Fruit fly (Drosophila melanogaster): ENCODE measurements around the gene Pect.

The Pect gene

dm6 chr2L:13205256-13205655 is 1.7 kb downstream of the Pect start (continued):
- no peak for TF ChIP-seq Nf-YB (GFP tag; optimal IDR thresholded peaks at IDR 0.05)
- no peak for TF ChIP-seq CG3995 (GFP tag; optimal IDR thresholded peaks at IDR 0.05)
- no peak for TF ChIP-seq gem (tag; optimal IDR thresholded peaks at IDR 0.05)
- TF ChIP-seq CG9609 (GFP tag; optimal IDR thresholded peaks at IDR 0.05) = no peak
- TF ChIP-seq CG6654 (GFP tag; optimal IDR thresholded peaks at IDR 0.05) = no peak
- no peak for TF ChIP-seq Sin3A (optimal IDR thresholded peaks at IDR 0.05)
- TF ChIP-seq CG11456 (GFP tag; IDR thresholded peaks at IDR 0.05) = no peak
- TF ChIP-seq CG30403 (GFP tag; optimal IDR thresholded peaks at IDR 0.05) = no peak
- TF ChIP-seq dimm (GFP tag; IDR thresholded peaks at IDR 0.05) = no peak
- no peak for TF ChIP-seq jumu (GFP tag; optimal IDR thresholded peaks at IDR 0.05)
- TF ChIP-seq cas (GFP tag; IDR thresholded peaks at IDR 0.05) = no peak
- TF ChIP-seq Sry-δ (GFP tag; optimal IDR thresholded peaks at IDR 0.05) = no peak
- TF ChIP-seq grn (GFP tag; optimal IDR thresholded peaks at IDR 0.05) = no peak
- peak; percentile 52 for TF ChIP-seq CG15514 (GFP tag; optimal IDR thresholded peaks at IDR 0.05)
- no peak for TF ChIP-seq D (optimal IDR thresholded peaks at IDR 0.05)
- TF ChIP-seq D (GFP tag; optimal IDR thresholded peaks at IDR 0.05) = peak; percentile 37
- no peak for TF ChIP-seq Hr39 (optimal IDR thresholded peaks at IDR 0.05)
- peak; percentile 57 for TF ChIP-seq CG6813 (GFP tag; optimal IDR thresholded peaks at IDR 0.05)
- no peak for TF ChIP-seq CG15696 (tag; optimal IDR thresholded peaks at IDR 0.05)
- TF ChIP-seq salm (tag; optimal IDR thresholded peaks at IDR 0.05) = no peak
- TF ChIP-seq CG6765 (GFP tag; optimal IDR thresholded peaks at IDR 0.05) = no peak
- TF ChIP-seq ac (GFP tag; optimal IDR thresholded peaks at IDR 0.05) = no peak
- no peak for TF ChIP-seq tx (GFP tag; optimal IDR thresholded peaks at IDR 0.05)
- TF ChIP-seq BtbVII (GFP tag; optimal IDR thresholded peaks at IDR 0.05) = no peak
- 0 out of 3 replicates have a peak, but pooled peaks have one; percentile 15 for TF ChIP-seq Optix (GFP tag; IDR thresholded peaks at IDR 0.05)
- no peak for TF ChIP-seq corto (GFP tag; optimal IDR thresholded peaks at IDR 0.05)
- TF ChIP-seq Hr3 (GFP tag; optimal IDR thresholded peaks at IDR 0.05) = no peak
- TF ChIP-seq ab (GFP tag; optimal IDR thresholded peaks at IDR 0.05) = no peak
- TF ChIP-seq bcd (GFP tag; optimal IDR thresholded peaks at IDR 0.05) = peak; percentile 38
- no peak for TF ChIP-seq Camta (GFP tag; optimal IDR thresholded peaks at IDR 0.05)
- TF ChIP-seq ase (GFP tag; IDR thresholded peaks at IDR 0.05) = no peak
- no peak for TF ChIP-seq Bdp1 (GFP tag; optimal IDR thresholded peaks at IDR 0.05)
- no peak for TF ChIP-seq CG8765 (GFP tag; IDR thresholded peaks at IDR 0.05)
- no peak for TF ChIP-seq CG1792 (GFP tag; optimal IDR thresholded peaks at IDR 0.05)
- TF ChIP-seq Trl (optimal IDR thresholded peaks at IDR 0.05) = peak in 1 of 2 experiments; percentile 12
- TF ChIP-seq Trl (GFP tag; optimal IDR thresholded peaks at IDR 0.05) = peak; percentile 32
- no peak for TF ChIP-seq CG18262 (tag; optimal IDR thresholded peaks at IDR 0.05)
- TF ChIP-seq CG33557 (GFP tag; optimal IDR thresholded peaks at IDR 0.05) = peak; percentile 5
- no peak for TF ChIP-seq ham (GFP tag; IDR thresholded peaks at IDR 0.05)
- TF ChIP-seq Dek (tag; optimal IDR thresholded peaks at IDR 0.05) = no peak
- no peak for TF ChIP-seq gt (GFP tag; IDR thresholded peaks at IDR 0.05)

dm6 chr2L:13206077-13206668 is 2.6 kb downstream of the Pect start:
- TF ChIP-seq Usf (GFP tag; optimal IDR thresholded peaks at IDR 0.05) (no peak), crol (GFP tag; IDR thresholded peaks at IDR 0.05) (peak; percentile 34; the same call in 1 of the 2 replicates), exex (tag; optimal IDR thresholded peaks at IDR 0.05) (peak; percentile 55), Camta (GFP tag; optimal IDR thresholded peaks at IDR 0.05) (no peak), sug (tag; optimal IDR thresholded peaks at IDR 0.05) (peak; percentile 98), rib (GFP tag; IDR thresholded peaks at IDR 0.05) (no peak), bigmax (GFP tag; optimal IDR thresholded peaks at IDR 0.05) (no peak), CG34376 (GFP tag; optimal IDR thresholded peaks at IDR 0.05) (peak; percentile 96), HmgZ (tag; optimal IDR thresholded peaks at IDR 0.05) (peak; percentile 50), CG9437 (GFP tag; optimal IDR thresholded peaks at IDR 0.05) (no peak), br (optimal IDR thresholded peaks at IDR 0.05) (no peak), unpg (GFP tag; optimal IDR thresholded peaks at IDR 0.05) (no peak), CG12236 (GFP tag; optimal IDR thresholded peaks at IDR 0.05) (no peak), Fer2 (tag; optimal IDR thresholded peaks at IDR 0.05) (no peak), Hey (tag; optimal IDR thresholded peaks at IDR 0.05) (peak; percentile 61)

All from whole organism, embryonic.